Fruit fly (Drosophila melanogaster) whole organism, adult: ENCODE results near the gene CG9452.
A peak's percentile ranks its signal among the peaks of the same experiment; 100 is the strongest.

Experiments
- CG11617 ChIP-seq: fragments of 200-800 bp; sonication (Bioruptor generic); optimal IDR thresholded peaks from 2 replicates; lab custom pipeline; 2017; ENCODE audit warnings: mild to moderate bottlenecking, missing biosample characterization, missing genetic modification reagents, missing genetic modification characterization
- CG12768 ChIP-seq: fragments of 200-800 bp; sonication (Bioruptor generic); optimal IDR thresholded peaks from 2 replicates; lab custom pipeline; 2017; ENCODE audit warnings: missing biosample characterization, missing genetic modification characterization, mild to moderate bottlenecking, moderate library complexity, missing genetic modification reagents
- CG14711 ChIP-seq: fragments of 200-800 bp; sonication (Bioruptor generic); optimal IDR thresholded peaks from 2 replicates; lab custom pipeline; 2018; ENCODE audit warnings: missing biosample characterization, mild to moderate bottlenecking, missing genetic modification characterization, moderate library complexity
- CG1620 ChIP-seq: fragments of 200-800 bp; sonication (Bioruptor generic); optimal IDR thresholded peaks from 2 replicates; lab custom pipeline; 2016; ENCODE audit warnings: missing biosample characterization, missing genetic modification characterization
- CG33017 ChIP-seq: fragments of 200-800 bp; sonication (Bioruptor generic); optimal IDR thresholded peaks from 2 replicates; lab custom pipeline; 2018; ENCODE audit warnings: missing biosample characterization, mild to moderate bottlenecking, missing genetic modification characterization, moderate library complexity
- CG5204 ChIP-seq: fragments of 200-800 bp; sonication (Bioruptor generic); optimal IDR thresholded peaks from 2 replicates; lab custom pipeline; 2016; ENCODE audit warnings: missing biosample characterization, missing genetic modification characterization
- CG7045 ChIP-seq: fragments of 200-800 bp; sonication (Bioruptor generic); optimal IDR thresholded peaks from 2 replicates; lab custom pipeline; 2017; ENCODE audit warnings: missing biosample characterization, mild to moderate bottlenecking, missing genetic modification characterization
- CG7101 ChIP-seq: fragments of 200-800 bp; sonication (Bioruptor generic); optimal IDR thresholded peaks from 2 replicates; lab custom pipeline; 2018; ENCODE audit warnings: missing biosample characterization, mild to moderate bottlenecking, missing genetic modification characterization, moderate library complexity
- Clk ChIP-seq: fragments of 200-800 bp; sonication (Bioruptor generic); optimal IDR thresholded peaks from 2 replicates; lab custom pipeline; 2017; ENCODE audit warnings: missing biosample characterization, missing genetic modification characterization
- Crg-1 ChIP-seq: fragments of 200-800 bp; sonication (Bioruptor generic); optimal IDR thresholded peaks from 2 replicates; lab custom pipeline; 2016; ENCODE audit warnings: missing biosample characterization, missing genetic modification characterization
- Hr96 ChIP-seq: fragments of 200-800 bp; sonication (Bioruptor generic); optimal IDR thresholded peaks from 2 replicates; lab custom pipeline; 2016; ENCODE audit warnings: missing biosample characterization, missing genetic modification characterization
- Mnt ChIP-seq: fragments of 200-800 bp; sonication (Bioruptor generic); optimal IDR thresholded peaks from 2 replicates; lab custom pipeline; 2016; ENCODE audit warnings: missing biosample characterization, mild to moderate bottlenecking, missing genetic modification characterization
- bab1 ChIP-seq: fragments of 200-800 bp; sonication (Bioruptor generic); optimal IDR thresholded peaks from 3 replicates; lab custom pipeline; 2019; ENCODE audit warnings: missing biosample characterization, mild to moderate bottlenecking, missing genetic modification characterization, moderate library complexity
- cic ChIP-seq: fragments of 200-800 bp; sonication (Bioruptor generic); optimal IDR thresholded peaks from 2 replicates; lab custom pipeline; 2017; ENCODE audit warnings: missing biosample characterization, mild to moderate bottlenecking, missing genetic modification characterization, moderate library complexity
- cnc ChIP-seq, 2 experiments: fragments of >200 bp; optimal IDR thresholded peaks; 2 replicates each; lab custom pipeline; 2017
- kay ChIP-seq: fragments of 200-800 bp; sonication (Bioruptor generic); peaks from one replicate; lab custom pipeline; 2016; ENCODE audit warnings: missing biosample characterization, missing genetic modification characterization, borderline replicate concordance
- ovo ChIP-seq: fragments of 200-800 bp; sonication (Bioruptor generic); optimal IDR thresholded peaks from 2 replicates; lab custom pipeline; 2016; ENCODE audit warnings: missing biosample characterization, missing genetic modification characterization
- pad ChIP-seq: fragments of 200-800 bp; sonication (Bioruptor generic); optimal IDR thresholded peaks from 3 replicates; lab custom pipeline; 2017; ENCODE audit warnings: missing biosample characterization, missing genetic modification characterization, mild to moderate bottlenecking, moderate library complexity, missing genetic modification reagents
- tj ChIP-seq: fragments of 200-800 bp; sonication (Bioruptor generic); optimal IDR thresholded peaks from 3 replicates; lab custom pipeline; 2017; ENCODE audit warnings: missing biosample characterization, mild to moderate bottlenecking, missing genetic modification characterization, moderate library complexity
- toe ChIP-seq: fragments of 200-800 bp; sonication (Bioruptor generic); optimal IDR thresholded peaks from 2 replicates; lab custom pipeline; 2016; ENCODE audit warnings: missing biosample characterization, missing genetic modification characterization

The CG9452 gene

DNA sequence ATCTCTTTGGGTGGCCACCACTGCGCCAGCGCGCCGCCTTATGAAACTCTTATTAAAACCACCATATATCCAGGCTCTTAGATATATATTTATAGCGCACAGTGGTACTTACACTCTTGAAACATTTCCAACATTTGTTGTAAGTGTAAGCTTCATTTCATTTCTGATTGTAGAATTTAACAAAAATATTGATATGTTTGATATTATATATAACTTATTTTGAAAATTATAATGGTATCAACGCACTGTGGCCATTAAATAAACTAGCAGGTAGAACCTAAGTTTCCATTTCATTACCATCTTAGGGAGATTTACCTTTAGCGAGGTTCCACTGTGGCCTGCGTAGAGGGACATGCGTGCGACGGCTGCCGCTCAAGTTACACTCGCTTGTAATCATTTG is 21.0 kb upstream of the CG9452 start:
- no peak for TF ChIP-seq ovo (GFP tag; lab: Kevin White, UChicago)
- no peak for TF ChIP-seq Mnt (GFP tag; lab: Kevin White, UChicago)
- TF ChIP-seq cnc (optimal IDR thresholded peaks at IDR 0.05; lab: Kevin White, UChicago) = no peak
- TF ChIP-seq Hr96 (GFP tag; lab: Kevin White, UChicago) = no peak
- TF ChIP-seq CG5204 (GFP tag; lab: Kevin White, UChicago) = no peak
- TF ChIP-seq Crg-1 (GFP tag; lab: Kevin White, UChicago) = no peak
- TF ChIP-seq Clk (GFP tag; lab: Kevin White, UChicago) = no peak
- no peak for TF ChIP-seq CG11617 (GFP tag; lab: Kevin White, UChicago)
- no peak for TF ChIP-seq bab1
- no peak for TF ChIP-seq CG12768
- no peak for TF ChIP-seq CG33017 (tag; lab: Kevin White, UChicago)
- no peak for TF ChIP-seq CG7045
- TF ChIP-seq CG14711 = no peak
- TF ChIP-seq toe (GFP tag; lab: Kevin White, UChicago) = no peak
- TF ChIP-seq cic (GFP tag; lab: Kevin White, UChicago) = no peak
- TF ChIP-seq kay = no peak
- TF ChIP-seq tj (GFP tag; lab: Kevin White, UChicago) = no peak
- TF ChIP-seq CG7101 = no peak
- no peak for TF ChIP-seq pad (GFP tag; lab: Kevin White, UChicago)

dm6 chr3L:19521093-19521492 is 17.4 kb upstream of the CG9452 start:
- TF ChIP-seq CG11617 (GFP tag; lab: Kevin White, UChicago) (no peak), CG12768 (no peak), CG33017 (tag; lab: Kevin White, UChicago) (no peak), bab1 (no peak), pad (GFP tag; lab: Kevin White, UChicago) (no peak), CG7101 (no peak), toe (GFP tag; lab: Kevin White, UChicago) (no peak), tj (GFP tag; lab: Kevin White, UChicago) (no peak), CG5204 (GFP tag; lab: Kevin White, UChicago) (no peak), cnc (optimal IDR thresholded peaks at IDR 0.05; lab: Kevin White, UChicago) (no peak), ovo (GFP tag; lab: Kevin White, UChicago) (no peak), cic (GFP tag; lab: Kevin White, UChicago) (no peak), Clk (GFP tag; lab: Kevin White, UChicago) (no peak), CG7045 (no peak), Hr96 (GFP tag; lab: Kevin White, UChicago) (no peak), kay (no peak), Crg-1 (GFP tag; lab: Kevin White, UChicago) (no peak)

dm6 chr3L:19520645-19521044 is 17.0 kb upstream of the CG9452 start, which contains the start of gene Cpr76Bc:
TSS of gene Cpr76Bc (plus strand) at chr3L:19520945.
- TF ChIP-seq CG7101 (no peak), pad (GFP tag; lab: Kevin White, UChicago) (no peak), CG11617 (GFP tag; lab: Kevin White, UChicago) (no peak), bab1 (no peak), CG1620 (GFP tag; lab: Kevin White, UChicago) (no peak), Clk (GFP tag; lab: Kevin White, UChicago) (no peak), tj (GFP tag; lab: Kevin White, UChicago) (no peak), kay (no peak), CG33017 (tag; lab: Kevin White, UChicago) (no peak), CG5204 (GFP tag; lab: Kevin White, UChicago) (no peak), cnc (optimal IDR thresholded peaks at IDR 0.05; lab: Kevin White, UChicago) (no peak), toe (GFP tag; lab: Kevin White, UChicago) (no peak), CG12768 (no peak), ovo (GFP tag; lab: Kevin White, UChicago) (no peak), Mnt (GFP tag; lab: Kevin White, UChicago) (no peak), CG7045 (no peak), Crg-1 (GFP tag; lab: Kevin White, UChicago) (no peak), cic (GFP tag; lab: Kevin White, UChicago) (no peak)

- TF ChIP-seq CG1620 (GFP tag; lab: Kevin White, UChicago) = no peak
- TF ChIP-seq CG7101 = no peak
- TF ChIP-seq CG14711 = no peak
- no peak for TF ChIP-seq ovo (GFP tag; lab: Kevin White, UChicago)
- TF ChIP-seq cic (GFP tag; lab: Kevin White, UChicago) = no peak
- TF ChIP-seq Hr96 (GFP tag; lab: Kevin White, UChicago) = no peak
- no peak for TF ChIP-seq kay
Observed at dm6 chr3L:19519349-19519748, 15.7 kb upstream of the CG9452 start, which contains the start of gene Cpr76Bb. TSS of gene Cpr76Bb (plus strand) at chr3L:19519649.

DNA sequence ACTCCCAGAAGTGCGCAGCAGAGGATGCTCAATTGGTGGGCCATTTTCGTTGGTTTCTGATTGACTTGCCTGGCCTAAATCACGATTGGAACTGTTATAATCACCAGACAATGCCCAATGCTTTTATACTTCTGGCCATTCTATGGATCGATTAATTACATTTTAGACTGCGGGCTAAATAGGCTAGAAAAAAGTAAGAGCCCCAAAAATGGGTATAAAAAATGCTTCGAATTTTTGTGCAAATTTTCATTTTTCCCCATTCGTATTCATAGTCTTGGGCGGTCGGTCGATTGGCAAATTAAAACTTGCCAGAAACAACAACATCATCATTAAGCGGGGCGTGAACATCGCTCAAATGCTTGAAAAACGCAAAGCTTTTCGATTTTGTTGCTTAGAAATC is 14.6 kb upstream of the CG9452 start, which contains the start of gene Cpr76Ba:
TSS of gene Cpr76Ba (minus strand) at position 101 of the 400 bp plus-strand sequence.
- no peak for TF ChIP-seq CG12768
- TF ChIP-seq CG7101 = no peak
- no peak for TF ChIP-seq Clk (GFP tag; lab: Kevin White, UChicago)
- TF ChIP-seq ovo (GFP tag; lab: Kevin White, UChicago) = no peak
- no peak for TF ChIP-seq pad (GFP tag; lab: Kevin White, UChicago)
- TF ChIP-seq tj (GFP tag; lab: Kevin White, UChicago) = no peak

- TF ChIP-seq Hr96 (GFP tag; lab: Kevin White, UChicago) = peak; percentile 70
- TF ChIP-seq CG11617 (GFP tag; lab: Kevin White, UChicago) = no peak
- no peak for TF ChIP-seq tj (GFP tag; lab: Kevin White, UChicago)
- peak; percentile 6 for TF ChIP-seq ovo (GFP tag; lab: Kevin White, UChicago)
- peak; percentile 51 for TF ChIP-seq CG7045
- no peak for TF ChIP-seq bab1
- no peak for TF ChIP-seq cnc (optimal IDR thresholded peaks at IDR 0.05; lab: Kevin White, UChicago)
- TF ChIP-seq CG7101 = peak; percentile 54
- peak; percentile 46 for TF ChIP-seq CG5204 (GFP tag; lab: Kevin White, UChicago)
- TF ChIP-seq Clk (GFP tag; lab: Kevin White, UChicago) = no peak
- TF ChIP-seq CG33017 (tag; lab: Kevin White, UChicago) = peak; percentile 2
- TF ChIP-seq kay = no peak
- TF ChIP-seq Mnt (GFP tag; lab: Kevin White, UChicago) = peak; percentile 8
- peak; percentile 51 for TF ChIP-seq toe (GFP tag; lab: Kevin White, UChicago)
- no peak for TF ChIP-seq pad (GFP tag; lab: Kevin White, UChicago)
- no peak for TF ChIP-seq Crg-1 (GFP tag; lab: Kevin White, UChicago)
Observed at dm6 chr3L:19516547-19516946, 12.9 kb upstream of the CG9452 start.
